Fruit fly (Drosophila melanogaster) whole organism, adult: ENCODE data around the gene CG9961.

Experiments used
- CG12768 ChIP-seq: fragments of 200-800 bp; sonication (Bioruptor generic); optimal IDR thresholded peaks from 2 replicates; lab custom pipeline; 2017; ENCODE audit warnings: missing biosample characterization, missing genetic modification characterization, mild to moderate bottlenecking, moderate library complexity, missing genetic modification reagents
- CG1620 ChIP-seq: fragments of 200-800 bp; sonication (Bioruptor generic); optimal IDR thresholded peaks from 2 replicates; lab custom pipeline; 2016; ENCODE audit warnings: missing biosample characterization, missing genetic modification characterization
- CG5204 ChIP-seq: fragments of 200-800 bp; sonication (Bioruptor generic); optimal IDR thresholded peaks from 2 replicates; lab custom pipeline; 2016; ENCODE audit warnings: missing biosample characterization, missing genetic modification characterization
- CG7045 ChIP-seq: fragments of 200-800 bp; sonication (Bioruptor generic); optimal IDR thresholded peaks from 2 replicates; lab custom pipeline; 2017; ENCODE audit warnings: missing biosample characterization, mild to moderate bottlenecking, missing genetic modification characterization
- Clk ChIP-seq: fragments of 200-800 bp; sonication (Bioruptor generic); optimal IDR thresholded peaks from 2 replicates; lab custom pipeline; 2017; ENCODE audit warnings: missing biosample characterization, missing genetic modification characterization
- Crg-1 ChIP-seq: fragments of 200-800 bp; sonication (Bioruptor generic); optimal IDR thresholded peaks from 2 replicates; lab custom pipeline; 2016; ENCODE audit warnings: missing biosample characterization, missing genetic modification characterization
- bab1 ChIP-seq: fragments of 200-800 bp; sonication (Bioruptor generic); optimal IDR thresholded peaks from 3 replicates; lab custom pipeline; 2019; ENCODE audit warnings: missing biosample characterization, mild to moderate bottlenecking, missing genetic modification characterization, moderate library complexity
- kay ChIP-seq: fragments of 200-800 bp; sonication (Bioruptor generic); peaks from one replicate; lab custom pipeline; 2016; ENCODE audit warnings: missing biosample characterization, missing genetic modification characterization, borderline replicate concordance
- ovo ChIP-seq: fragments of 200-800 bp; sonication (Bioruptor generic); optimal IDR thresholded peaks from 2 replicates; lab custom pipeline; 2016; ENCODE audit warnings: missing biosample characterization, missing genetic modification characterization
- pad ChIP-seq: fragments of 200-800 bp; sonication (Bioruptor generic); optimal IDR thresholded peaks from 3 replicates; lab custom pipeline; 2017; ENCODE audit warnings: missing biosample characterization, missing genetic modification characterization, mild to moderate bottlenecking, moderate library complexity, missing genetic modification reagents
- toe ChIP-seq: fragments of 200-800 bp; sonication (Bioruptor generic); optimal IDR thresholded peaks from 2 replicates; lab custom pipeline; 2016; ENCODE audit warnings: missing biosample characterization, missing genetic modification characterization

dm6 chr2L:2782790-2783189 is 38.1 kb upstream of the CG9961 start:
- TF ChIP-seq Crg-1 (no peak), bab1 (no peak), kay (GFP tag; lab: Kevin White, UChicago) (no peak), toe (no peak), Clk (GFP tag; lab: Kevin White, UChicago) (no peak), CG12768 (GFP tag; lab: Kevin White, UChicago) (no peak), CG5204 (GFP tag; lab: Kevin White, UChicago) (no peak), CG7045 (GFP tag; lab: Kevin White, UChicago) (no peak), pad (GFP tag; lab: Kevin White, UChicago) (no peak), CG1620 (no peak), ovo (no peak)
